Worm (Caenorhabditis elegans) whole organism, L3 larva: ENCODE data around the gene C03B1.7.

Source experiments
- egl-27 ChIP-seq: sonication (generic microtip); optimal IDR thresholded peaks from 4 replicates; lab custom pipeline; 2017; ENCODE audit warnings: missing biosample characterization, missing genetic modification reagents, missing genetic modification characterization
- unc-39 ChIP-seq: sonication (generic microtip); optimal IDR thresholded peaks from 4 replicates; lab custom pipeline; 2017; ENCODE audit warnings: missing biosample characterization, missing genetic modification characterization

- no peak for TF ChIP-seq unc-39 (tag; lab: Kevin White, UChicago)
- TF ChIP-seq egl-27 (tag; lab: Kevin White, UChicago) = no peak
These were observed 8.4 kb downstream of the C03B1.7 start, which contains the start of gene C03B1.6 for ce11 chrX:6350016-6350415.
